Worm (Caenorhabditis elegans): ENCODE results near the gene C48D1.5.

DNA sequence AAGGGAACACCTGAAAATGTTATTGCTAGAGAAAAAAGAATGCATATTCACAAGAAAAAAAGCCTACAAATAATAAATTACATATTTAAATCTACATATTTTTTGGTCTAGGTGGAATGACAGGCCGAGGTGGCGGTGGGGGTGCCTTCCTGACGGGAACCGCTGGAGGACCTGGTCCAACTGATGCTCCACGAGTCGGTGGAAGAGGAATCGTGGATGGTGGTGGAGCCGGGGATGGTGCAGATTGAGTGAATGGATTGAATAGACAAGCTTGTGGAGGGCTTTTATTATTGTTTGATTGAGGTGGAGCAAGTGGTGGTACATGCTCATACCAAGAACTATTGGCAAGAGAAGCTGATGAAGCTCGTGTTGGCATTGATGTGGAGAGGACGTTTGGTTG, 40.0 kb downstream of the C48D1.5 start:
- TF ChIP-seq dmd-4 (tag; optimal IDR thresholded peaks at IDR 0.05; ENCODE audit: borderline replicate concordance) (no peak), ets-4 (tag; optimal IDR thresholded peaks at IDR 0.05) (no peak), fkh-10 (GFP tag; optimal IDR thresholded peaks at IDR 0.05) (no peak), hlh-13 (GFP tag; optimal IDR thresholded peaks at IDR 0.05) (no peak)
